Worm (Caenorhabditis elegans): ENCODE data around the gene R08D7.4.
A peak's percentile ranks its signal among the peaks of the same experiment; 100 is the strongest.

DNA sequence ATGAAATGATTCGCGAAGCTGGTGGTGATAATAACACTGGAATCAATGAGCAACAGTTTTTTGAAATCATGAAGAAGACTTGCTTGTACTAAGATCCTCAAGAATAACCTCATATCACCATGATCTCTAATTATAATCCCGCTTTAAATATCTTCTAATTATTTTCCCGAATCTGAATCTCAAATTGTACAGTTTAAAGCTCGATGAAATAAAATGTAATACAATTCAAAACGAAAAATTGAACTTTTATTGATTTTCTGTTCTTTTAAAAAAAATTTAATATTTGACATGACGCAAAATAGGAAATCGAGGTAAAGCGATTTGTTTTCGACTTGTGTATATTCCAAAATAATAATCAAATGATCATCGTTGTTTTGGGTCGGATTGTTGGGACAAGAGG, 3.1 kb downstream of the R08D7.4 start:
- TF ChIP-seq dpl-1 (GFP tag; optimal IDR thresholded peaks at IDR 0.05), result no peak
- no peak for TF ChIP-seq lin-13 (GFP tag; optimal IDR thresholded peaks at IDR 0.05)
- no peak for TF ChIP-seq snpc-4 (tag; optimal IDR thresholded peaks at IDR 0.05)
- no peak for TF ChIP-seq lin-15B (tag; optimal IDR thresholded peaks at IDR 0.05)
- peak in 1 of 2 experiments; percentile 7 for TF ChIP-seq lsy-2 (tag; optimal IDR thresholded peaks at IDR 0.05)
- TF ChIP-seq fkh-10 (GFP tag; optimal IDR thresholded peaks at IDR 0.05), result no peak
